Worm (Caenorhabditis elegans) whole organism, late embryonic: ENCODE data around the gene D2096.11.

Experiments
- nfya-1 ChIP-seq: sonication (generic microtip); optimal IDR thresholded peaks from 2 replicates; lab custom pipeline; 2017; ENCODE audit warnings: missing genetic modification characterization, mild to moderate bottlenecking, missing compliant biosample characterization, antibody characterized with exemption, moderate library complexity
- nhr-11 ChIP-seq: fragments of 150-350 bp; optimal IDR thresholded peaks from 2 replicates; lab custom pipeline; 2014; ENCODE audit warnings: missing biosample characterization, missing genetic modification characterization
- pha-4 ChIP-seq: fragments of 150-350 bp; optimal IDR thresholded peaks from 2 replicates; lab custom pipeline; 2018; ENCODE audit warnings: missing biosample characterization, missing genetic modification reagents, missing genetic modification characterization
- rnt-1 ChIP-seq: sonication (generic microtip); optimal IDR thresholded peaks from 2 replicates; lab custom pipeline; 2016; ENCODE audit warnings: missing genetic modification characterization, missing compliant biosample characterization
- sox-4 ChIP-seq: sonication (generic microtip); optimal IDR thresholded peaks from 2 replicates; lab custom pipeline; 2017; ENCODE audit warnings: mild to moderate bottlenecking, missing genetic modification characterization, inconsistent platforms, missing compliant biosample characterization

DNA sequence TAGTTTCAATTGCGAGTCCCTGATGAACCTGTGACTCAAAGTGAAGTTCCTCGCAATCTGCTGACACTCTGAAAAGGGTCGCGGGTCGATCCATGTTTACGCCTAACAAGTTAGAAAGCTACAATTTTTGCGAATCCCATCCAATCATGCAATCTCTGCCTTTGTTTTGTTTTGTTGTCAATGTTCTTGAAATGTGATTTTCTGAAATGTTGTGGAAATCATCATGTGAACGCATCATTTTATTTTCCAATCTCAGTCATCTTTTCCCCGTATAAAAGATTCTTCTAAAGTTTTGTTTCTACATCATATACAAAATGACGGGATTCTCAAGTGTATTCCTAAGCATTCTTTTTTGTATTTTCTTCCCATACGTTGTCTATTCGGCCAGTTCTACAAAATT is 45.9 kb downstream of the D2096.11 start, which contains the start of gene F17E9.4:
- TF ChIP-seq nfya-1 (tag; lab: Kevin White, UChicago) (no peak), sox-4 (tag; lab: Kevin White, UChicago) (no peak), pha-4 (tag; lab: Kevin White, UChicago) (no peak), rnt-1 (tag; lab: Kevin White, UChicago) (no peak), nhr-11 (tag; lab: Kevin White, UChicago) (no peak)
